Worm (Caenorhabditis elegans): ENCODE measurements around the gene heri-1.

ce11 chrII:6125259-6125658 lies 12.3 kb upstream of the heri-1 start, which contains the start of gene rars-2:
- TF ChIP-seq F13H6.1 (tag; optimal IDR thresholded peaks at IDR 0.05) (no peak), ceh-14 (tag; optimal IDR thresholded peaks at IDR 0.05) (no peak), pat-9 (tag; optimal IDR thresholded peaks at IDR 0.05) (no peak), lim-6 (tag; optimal IDR thresholded peaks at IDR 0.05) (no peak), hlh-6 (tag; optimal IDR thresholded peaks at IDR 0.05) (no peak), pha-4 (tag; optimal IDR thresholded peaks at IDR 0.05) (no peak)
